Fruit fly (Drosophila melanogaster): ENCODE results near the gene CG31643.

- TF ChIP-seq psq (optimal IDR thresholded peaks at IDR 0.05) (no peak), Dll (optimal IDR thresholded peaks at IDR 0.05) (no peak), pan (optimal IDR thresholded peaks at IDR 0.05) (no peak)
Measured at dm6 chr2L:6035155-6035554, 2.8 kb upstream of the CG31643 start.
